Fruit fly (Drosophila melanogaster) whole organism, embryonic: ENCODE results near the gene CG7766.

Experiments used
- Ada2b ChIP-seq: fragments of 200-800 bp; sonication (Bioruptor generic); IDR thresholded peaks from 2 replicates; pipeline ENCODE4 v1.3.6; 2022; ENCODE audit warnings: missing biosample characterization, missing genetic modification characterization
- Atf3 ChIP-seq: fragments of 200-800 bp; sonication (Bioruptor generic); optimal IDR thresholded peaks from 3 replicates; lab custom pipeline; 2016; ENCODE audit warnings: missing biosample characterization, missing genetic modification characterization
- Awh ChIP-seq: fragments of 200-800 bp; sonication (Bioruptor generic); IDR thresholded peaks from 2 replicates; pipeline ENCODE4, ENCODE4 v1.3.6; 2022; ENCODE audit warnings: missing biosample characterization, missing genetic modification characterization
- BEAF-32 ChIP-seq: fragments of 200-800 bp; sonication (Bioruptor generic); optimal IDR thresholded peaks from 3 replicates; lab custom pipeline; 2017; ENCODE audit warnings: missing biosample characterization, missing genetic modification characterization, mild to moderate bottlenecking, moderate library complexity, missing genetic modification reagents
- CG11093 ChIP-seq: fragments of 200-800 bp; sonication (Bioruptor generic); IDR thresholded peaks from 3 replicates; pipeline ENCODE4 v1.3.6; 2022; ENCODE audit warnings: missing biosample characterization, missing genetic modification characterization
- CG12942 ChIP-seq: fragments of 200-800 bp; sonication (Bioruptor generic); optimal IDR thresholded peaks from 3 replicates; lab custom pipeline; 2016; ENCODE audit warnings: missing biosample characterization, missing genetic modification characterization
- CG13894 ChIP-seq: fragments of 200-800 bp; sonication (Bioruptor generic); optimal IDR thresholded peaks from 3 replicates; lab custom pipeline; 2018; ENCODE audit warnings: missing biosample characterization, mild to moderate bottlenecking, missing genetic modification characterization, moderate library complexity
- CG15011 ChIP-seq: fragments of 200-800 bp; sonication (Bioruptor generic); optimal IDR thresholded peaks from 3 replicates; lab custom pipeline; 2018; ENCODE audit warnings: missing biosample characterization, mild to moderate bottlenecking, missing genetic modification characterization
- CG16779 ChIP-seq: fragments of 200-800 bp; sonication (Bioruptor generic); IDR thresholded peaks from 2 replicates; pipeline ENCODE4 v1.3.6; 2022; ENCODE audit warnings: missing biosample characterization, missing genetic modification characterization
- CG17568 ChIP-seq: fragments of 200-800 bp; sonication (Bioruptor generic); optimal IDR thresholded peaks from 2 replicates; lab custom pipeline; 2018; ENCODE audit warnings: missing biosample characterization, mild to moderate bottlenecking, missing genetic modification characterization, moderate library complexity
- CG1832 ChIP-seq: fragments of 200-800 bp; sonication (Bioruptor generic); optimal IDR thresholded peaks from 2 replicates; lab custom pipeline; 2017; ENCODE audit warnings: missing biosample characterization, mild to moderate bottlenecking, missing genetic modification characterization, inconsistent platforms
- CG18619 ChIP-seq: fragments of 200-800 bp; sonication (Bioruptor generic); optimal IDR thresholded peaks from 3 replicates; lab custom pipeline; 2017; ENCODE audit warnings: missing biosample characterization, mild to moderate bottlenecking, missing genetic modification characterization
- CG18764 ChIP-seq: fragments of 200-800 bp; sonication (Bioruptor generic); optimal IDR thresholded peaks from 3 replicates; lab custom pipeline; 2016; ENCODE audit warnings: missing biosample characterization, missing genetic modification characterization
- CG2199 ChIP-seq: fragments of 200-800 bp; sonication (Bioruptor generic); IDR thresholded peaks from 3 replicates; pipeline ENCODE4 v1.3.6; 2022; ENCODE audit warnings: missing biosample characterization, missing genetic modification characterization
- CG43689 ChIP-seq: fragments of 200-800 bp; sonication (Bioruptor generic); IDR thresholded peaks from 2 replicates; pipeline ENCODE4 v1.3.6; 2022; ENCODE audit warnings: missing biosample characterization, missing genetic modification characterization
- CG5245 ChIP-seq: fragments of 200-800 bp; sonication (Bioruptor generic); optimal IDR thresholded peaks from 3 replicates; lab custom pipeline; 2016; ENCODE audit warnings: missing biosample characterization, missing genetic modification characterization
- CG6813 ChIP-seq: fragments of 200-800 bp; sonication (Bioruptor generic); optimal IDR thresholded peaks from 2 replicates; lab custom pipeline; 2017; ENCODE audit warnings: missing biosample characterization, missing genetic modification characterization, mild to moderate bottlenecking, moderate library complexity, missing genetic modification reagents
- CG8089 ChIP-seq: fragments of 200-800 bp; sonication (Bioruptor generic); optimal IDR thresholded peaks from 3 replicates; lab custom pipeline; 2016; ENCODE audit warnings: missing biosample characterization, missing genetic modification characterization
- CG8281 ChIP-seq: fragments of 200-800 bp; sonication (Bioruptor generic); optimal IDR thresholded peaks from 2 replicates; lab custom pipeline; 2018; ENCODE audit warnings: missing biosample characterization, mild to moderate bottlenecking, missing genetic modification characterization, moderate library complexity
- CG8290 ChIP-seq, 3 experiments: fragments of 200-800 bp; sonication (Bioruptor generic); optimal IDR thresholded peaks; 2 replicates each; lab custom pipeline; 2016 to 2019; ENCODE audit warnings: missing biosample characterization in 3 of 3, missing genetic modification characterization in 3 of 3, mild to moderate bottlenecking in 2 of 3, moderate library complexity in 1 of 3
- CG8388 ChIP-seq: fragments of 200-800 bp; sonication (Bioruptor generic); optimal IDR thresholded peaks from 2 replicates; lab custom pipeline; 2019; ENCODE audit warnings: missing biosample characterization, mild to moderate bottlenecking, missing genetic modification characterization, moderate library complexity
- CG9876 ChIP-seq: fragments of 200-800 bp; sonication (Bioruptor generic); optimal IDR thresholded peaks from 2 replicates; lab custom pipeline; 2016; ENCODE audit warnings: missing biosample characterization, missing genetic modification characterization
- Fer2 ChIP-seq: fragments of 200-800 bp; sonication (Bioruptor generic); optimal IDR thresholded peaks from 2 replicates; lab custom pipeline; 2018; ENCODE audit warnings: missing biosample characterization, mild to moderate bottlenecking, missing genetic modification characterization, moderate library complexity
- H15 ChIP-seq: fragments of 200-800 bp; sonication (Bioruptor generic); IDR thresholded peaks from 3 replicates; pipeline ENCODE4 v1.3.6; 2022; ENCODE audit warnings: missing biosample characterization, missing genetic modification characterization
- Hmr ChIP-seq: fragments of 200-800 bp; sonication (Bioruptor generic); optimal IDR thresholded peaks from 3 replicates; lab custom pipeline; 2017; ENCODE audit warnings: mild to moderate bottlenecking, missing biosample characterization, missing genetic modification reagents, missing genetic modification characterization
- Hr39 ChIP-seq: fragments of >200 bp; optimal IDR thresholded peaks from 2 replicates; lab custom pipeline; 2017
- Myb ChIP-seq: fragments of 200-800 bp; sonication (Bioruptor generic); optimal IDR thresholded peaks from 2 replicates; lab custom pipeline; 2016; ENCODE audit warnings: missing biosample characterization, missing genetic modification characterization
- Six4 ChIP-seq: fragments of 200-800 bp; sonication (Bioruptor generic); optimal IDR thresholded peaks from 2 replicates; lab custom pipeline; 2016; ENCODE audit warnings: missing biosample characterization, missing genetic modification characterization
- Sry-δ ChIP-seq: fragments of 200-800 bp; sonication (Bioruptor generic); optimal IDR thresholded peaks from 2 replicates; lab custom pipeline; 2016; ENCODE audit warnings: missing biosample characterization, missing genetic modification characterization
- Trl ChIP-seq, 3 experiments: fragments of >200 bp in 2 of 3; fragments of 200-800 bp in 1 of 3; sonication (Bioruptor generic) in 1 of 3; optimal IDR thresholded peaks; 2 replicates in 1 of 3; 3 replicates in 2 of 3; lab custom pipeline; 2016 to 2017; ENCODE audit warnings: missing biosample characterization in 1 of 3, missing genetic modification characterization in 1 of 3
- Vsx1 ChIP-seq: fragments of 200-800 bp; sonication (Bioruptor generic); optimal IDR thresholded peaks from 2 replicates; lab custom pipeline; 2017; ENCODE audit warnings: missing biosample characterization, mild to moderate bottlenecking, missing genetic modification characterization, missing genetic modification reagents
- al ChIP-seq: fragments of 200-800 bp; sonication (Bioruptor generic); IDR thresholded peaks from 2 replicates; pipeline ENCODE4 v1.3.6; 2022; ENCODE audit warnings: missing biosample characterization, missing genetic modification characterization
- cas ChIP-seq: fragments of 200-800 bp; sonication (Bioruptor generic); IDR thresholded peaks from 2 replicates; pipeline ENCODE4 v1.3.6; 2022; ENCODE audit warnings: missing biosample characterization, missing genetic modification characterization
- dpn ChIP-seq, 2 experiments: fragments of 200-800 bp; sonication (Bioruptor generic); optimal IDR thresholded peaks; 3 replicates each; lab custom pipeline; 2016; ENCODE audit warnings: missing biosample characterization in 2 of 2, missing genetic modification characterization in 2 of 2
- jumu ChIP-seq: fragments of 200-800 bp; sonication (Bioruptor generic); optimal IDR thresholded peaks from 3 replicates; lab custom pipeline; 2016; ENCODE audit warnings: missing biosample characterization, missing genetic modification characterization
- knrl ChIP-seq: fragments of 200-800 bp; sonication (Bioruptor generic); IDR thresholded peaks from 3 replicates; pipeline ENCODE4 v1.3.6; 2022; ENCODE audit warnings: missing biosample characterization, missing genetic modification characterization; ENCODE audit not compliant: partially characterized antibody
- lmd ChIP-seq: fragments of 200-800 bp; sonication (Bioruptor generic); IDR thresholded peaks from 2 replicates; pipeline ENCODE4 v1.3.6; 2022; ENCODE audit warnings: missing biosample characterization, missing genetic modification characterization
- mirr ChIP-seq: fragments of 200-800 bp; sonication (Bioruptor generic); optimal IDR thresholded peaks from 3 replicates; lab custom pipeline; 2018; ENCODE audit warnings: missing biosample characterization, mild to moderate bottlenecking, missing genetic modification characterization
- p53 ChIP-seq: fragments of 200-800 bp; sonication (Bioruptor generic); optimal IDR thresholded peaks from 2 replicates; lab custom pipeline; 2016; ENCODE audit warnings: missing biosample characterization, missing genetic modification characterization
- pan ChIP-seq, 4 experiments: fragments of >200 bp in 3 of 4; fragments of 200-800 bp in 1 of 4; sonication (Bioruptor generic) in 1 of 4; optimal IDR thresholded peaks in 3 of 4; IDR thresholded peaks in 1 of 4; 2 replicates each; pipeline versions ENCODE4 v1.3.6 to Lab custom; 2017 to 2022; ENCODE audit warnings: missing biosample characterization in 2 of 4, missing genetic modification characterization in 2 of 4, mixed read lengths in 1 of 4
- pfk ChIP-seq: fragments of 200-800 bp; sonication (Bioruptor generic); optimal IDR thresholded peaks from 2 replicates; lab custom pipeline; 2018; ENCODE audit warnings: missing biosample characterization, mild to moderate bottlenecking, missing genetic modification characterization, moderate library complexity
- pita ChIP-seq: fragments of 200-800 bp; sonication (Bioruptor generic); optimal IDR thresholded peaks from 2 replicates; lab custom pipeline; 2017; ENCODE audit warnings: missing biosample characterization, mild to moderate bottlenecking, missing genetic modification characterization
- pnt ChIP-seq: fragments of 200-800 bp; sonication (Bioruptor generic); optimal IDR thresholded peaks from 3 replicates; lab custom pipeline; 2016; ENCODE audit warnings: missing biosample characterization, missing genetic modification characterization
- pros ChIP-seq: fragments of 200-800 bp; sonication (Bioruptor generic); optimal IDR thresholded peaks from 3 replicates; lab custom pipeline; 2019; ENCODE audit warnings: missing biosample characterization, mild to moderate bottlenecking, missing genetic modification characterization, moderate library complexity
- row ChIP-seq: fragments of 200-800 bp; sonication (Bioruptor generic); IDR thresholded peaks from 3 replicates; pipeline ENCODE4 v1.3.6; 2022; ENCODE audit warnings: missing biosample characterization, missing genetic modification characterization
- slp2 ChIP-seq: fragments of 200-800 bp; sonication (Bioruptor generic); optimal IDR thresholded peaks from 2 replicates; lab custom pipeline; 2016; ENCODE audit warnings: missing biosample characterization, missing genetic modification characterization
- sob ChIP-seq: fragments of 200-800 bp; sonication (Bioruptor generic); IDR thresholded peaks from 2 replicates; pipeline ENCODE4 v1.3.6; 2022; ENCODE audit warnings: missing biosample characterization, missing genetic modification characterization
- sug ChIP-seq: fragments of 200-800 bp; optimal IDR thresholded peaks from 2 replicates; lab custom pipeline; 2019; ENCODE audit warnings: missing biosample characterization, mild to moderate bottlenecking, missing genetic modification characterization, moderate library complexity
- trem ChIP-seq: fragments of 200-800 bp; optimal IDR thresholded peaks from 3 replicates; lab custom pipeline; 2019; ENCODE audit warnings: missing biosample characterization, mild to moderate bottlenecking, missing genetic modification characterization, moderate library complexity
- twi ChIP-seq: fragments of 200-800 bp; optimal IDR thresholded peaks from 2 replicates; lab custom pipeline; 2019; ENCODE audit warnings: missing biosample characterization, mild to moderate bottlenecking, missing genetic modification characterization, moderate library complexity

The CG7766 gene

dm6 chrX:9060078-9060477 lies 43.5 kb downstream of the CG7766 start (continued):
- TF ChIP-seq pnt (GFP tag; lab: Kevin White, UChicago) = peak; percentile 48
- TF ChIP-seq pros = no peak
- TF ChIP-seq Myb (GFP tag; lab: Kevin White, UChicago) = peak; percentile 23
- peak; percentile 13 for TF ChIP-seq Fer2 (tag; lab: Kevin White, UChicago)
- TF ChIP-seq Trl (optimal IDR thresholded peaks at IDR 0.05; lab: Kevin White, UChicago) = no peak
- TF ChIP-seq Trl (GFP tag; optimal IDR thresholded peaks at IDR 0.05; lab: Kevin White, UChicago) = peak; percentile 36
- TF ChIP-seq CG9876 = no peak
- TF ChIP-seq slp2 (GFP tag; lab: Kevin White, UChicago) = no peak
- no peak for TF ChIP-seq CG17568 (GFP tag; lab: Kevin White, UChicago)
- TF ChIP-seq trem = peak; percentile 48
- TF ChIP-seq Ada2b (GFP tag; lab: Robert Waterston, UW) = peak; percentile 83
- peak; percentile 33 for TF ChIP-seq CG8281
- no peak for TF ChIP-seq CG8290 (GFP tag; optimal IDR thresholded peaks at IDR 0.05; lab: Kevin White, UChicago)
- no peak for TF ChIP-seq CG8290 (tag; optimal IDR thresholded peaks at IDR 0.05; lab: Kevin White, UChicago)
- peak; percentile 66 for TF ChIP-seq CG18619 (GFP tag; lab: Kevin White, UChicago)
- TF ChIP-seq pan (optimal IDR thresholded peaks at IDR 0.05; lab: Kevin White, UChicago) = no peak
- peak in 1 of 2 experiments; percentile 75 for TF ChIP-seq pan (GFP tag; optimal IDR thresholded peaks at IDR 0.05 in 1 of 2, IDR thresholded peaks at IDR 0.05 in 1 of 2)
- TF ChIP-seq lmd (GFP tag; lab: Robert Waterston, UW) = peak; percentile 76
- TF ChIP-seq CG13894 (tag; lab: Kevin White, UChicago) = no peak
- TF ChIP-seq CG43689 (GFP tag; lab: Robert Waterston, UW) = peak; percentile 54
- TF ChIP-seq twi (tag; lab: Kevin White, UChicago) = no peak
- peak; percentile 57; the same call in 1 of the 3 replicates for TF ChIP-seq CG11093 (GFP tag; lab: Robert Waterston, UW)
- TF ChIP-seq dpn (GFP tag; optimal IDR thresholded peaks at IDR 0.05; lab: Kevin White, UChicago) = peak; percentile 44 to 74
- TF ChIP-seq Atf3 = peak; percentile 8
- TF ChIP-seq al (GFP tag; lab: Robert Waterston, UW) = no peak
- peak; percentile 55 for TF ChIP-seq CG12942
- TF ChIP-seq CG1832 (GFP tag; lab: Kevin White, UChicago) = no peak
- no peak for TF ChIP-seq knrl (GFP tag; lab: Robert Waterston, UW)
- TF ChIP-seq CG18764 (GFP tag; lab: Kevin White, UChicago) = peak; percentile 9
- TF ChIP-seq CG8089 (GFP tag; lab: Kevin White, UChicago) = peak; percentile 47
- TF ChIP-seq BEAF-32 (GFP tag; lab: Kevin White, UChicago) = no peak
- peak; percentile 74 for TF ChIP-seq Hmr (GFP tag; lab: Kevin White, UChicago)
- TF ChIP-seq CG15011 (GFP tag; lab: Kevin White, UChicago) = no peak
- peak; percentile 33 for TF ChIP-seq CG5245 (GFP tag; lab: Kevin White, UChicago)
- peak; percentile 57; the same call in 2 of the 3 replicates for TF ChIP-seq H15 (GFP tag; lab: Robert Waterston, UW)
- peak; percentile 62 for TF ChIP-seq Vsx1 (GFP tag; lab: Kevin White, UChicago)
- no peak for TF ChIP-seq pfk (GFP tag; lab: Kevin White, UChicago)
- TF ChIP-seq mirr (GFP tag; lab: Kevin White, UChicago) = no peak
- TF ChIP-seq Sry-δ = no peak
- TF ChIP-seq Hr39 (lab: Kevin White, UChicago) = no peak
- peak; percentile 69 for TF ChIP-seq sob (GFP tag; lab: Robert Waterston, UW)
- peak; percentile 61 for TF ChIP-seq CG6813 (GFP tag; lab: Kevin White, UChicago)
- TF ChIP-seq jumu (GFP tag; lab: Kevin White, UChicago) = no peak
- no peak for TF ChIP-seq CG16779 (GFP tag; lab: Robert Waterston, UW)
- peak; percentile 75 for TF ChIP-seq CG8388 (GFP tag; lab: Kevin White, UChicago)
- TF ChIP-seq p53 (GFP tag; lab: Kevin White, UChicago) = no peak
- no peak for TF ChIP-seq CG2199 (GFP tag; lab: Robert Waterston, UW)
- TF ChIP-seq Awh (GFP tag; lab: Robert Waterston, UW) = peak; percentile 75
- TF ChIP-seq sug = no peak
- peak; percentile 58 for TF ChIP-seq Six4 (GFP tag; lab: Kevin White, UChicago)
- no peak for TF ChIP-seq pita
- TF ChIP-seq cas (GFP tag; lab: Robert Waterston, UW) = no peak
- TF ChIP-seq row (GFP tag; lab: Robert Waterston, UW) = peak; percentile 85
